Fruit fly (Drosophila melanogaster) whole organism, adult: Measurements from ENCODE around the gene CG14803.

Experiments used
- CG12768 ChIP-seq: fragments of 200-800 bp; sonication (Bioruptor generic); optimal IDR thresholded peaks from 2 replicates; lab custom pipeline; 2017; ENCODE audit warnings: missing biosample characterization, missing genetic modification characterization, mild to moderate bottlenecking, moderate library complexity, missing genetic modification reagents
- CG1620 ChIP-seq: fragments of 200-800 bp; sonication (Bioruptor generic); optimal IDR thresholded peaks from 2 replicates; lab custom pipeline; 2016; ENCODE audit warnings: missing biosample characterization, missing genetic modification characterization
- CG33017 ChIP-seq: fragments of 200-800 bp; sonication (Bioruptor generic); optimal IDR thresholded peaks from 2 replicates; lab custom pipeline; 2018; ENCODE audit warnings: missing biosample characterization, mild to moderate bottlenecking, missing genetic modification characterization, moderate library complexity
- Crg-1 ChIP-seq: fragments of 200-800 bp; sonication (Bioruptor generic); optimal IDR thresholded peaks from 2 replicates; lab custom pipeline; 2016; ENCODE audit warnings: missing biosample characterization, missing genetic modification characterization
- Mnt ChIP-seq: fragments of 200-800 bp; sonication (Bioruptor generic); optimal IDR thresholded peaks from 2 replicates; lab custom pipeline; 2016; ENCODE audit warnings: missing biosample characterization, mild to moderate bottlenecking, missing genetic modification characterization
- bab1 ChIP-seq: fragments of 200-800 bp; sonication (Bioruptor generic); optimal IDR thresholded peaks from 3 replicates; lab custom pipeline; 2019; ENCODE audit warnings: missing biosample characterization, mild to moderate bottlenecking, missing genetic modification characterization, moderate library complexity
- cic ChIP-seq: fragments of 200-800 bp; sonication (Bioruptor generic); optimal IDR thresholded peaks from 2 replicates; lab custom pipeline; 2017; ENCODE audit warnings: missing biosample characterization, mild to moderate bottlenecking, missing genetic modification characterization, moderate library complexity
- kay ChIP-seq: fragments of 200-800 bp; sonication (Bioruptor generic); peaks from one replicate; lab custom pipeline; 2016; ENCODE audit warnings: missing biosample characterization, missing genetic modification characterization, borderline replicate concordance
- ovo ChIP-seq: fragments of 200-800 bp; sonication (Bioruptor generic); optimal IDR thresholded peaks from 2 replicates; lab custom pipeline; 2016; ENCODE audit warnings: missing biosample characterization, missing genetic modification characterization
- pad ChIP-seq: fragments of 200-800 bp; sonication (Bioruptor generic); optimal IDR thresholded peaks from 3 replicates; lab custom pipeline; 2017; ENCODE audit warnings: missing biosample characterization, missing genetic modification characterization, mild to moderate bottlenecking, moderate library complexity, missing genetic modification reagents
- tj ChIP-seq: fragments of 200-800 bp; sonication (Bioruptor generic); optimal IDR thresholded peaks from 3 replicates; lab custom pipeline; 2017; ENCODE audit warnings: missing biosample characterization, mild to moderate bottlenecking, missing genetic modification characterization, moderate library complexity

DNA sequence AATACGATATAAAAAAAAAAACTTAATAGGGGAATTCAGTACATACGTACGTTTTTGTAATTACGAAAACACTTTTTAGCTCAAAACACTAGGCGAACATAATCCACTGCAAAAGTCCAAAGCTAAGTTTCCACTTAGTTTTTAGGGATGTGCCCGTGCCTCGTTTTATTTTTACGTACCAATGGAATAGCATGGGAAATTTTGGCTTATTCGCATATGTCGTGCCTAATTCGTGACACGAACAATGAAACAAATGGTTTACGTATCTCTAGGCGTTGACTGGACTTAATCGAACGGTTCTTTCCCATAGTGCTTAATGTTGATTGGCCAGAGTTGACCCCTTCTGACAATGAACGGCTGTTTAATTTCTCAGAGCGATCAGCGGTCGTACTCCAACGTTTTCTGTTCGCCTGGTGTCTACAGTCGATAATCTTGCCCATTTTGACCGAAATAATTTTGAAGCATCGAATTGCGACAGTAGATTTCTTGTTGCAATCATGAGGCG, 11.0 kb downstream of the CG14803 start, which contains the start of gene CG14818:
- TF ChIP-seq cic (GFP tag; lab: Kevin White, UChicago) = no peak
- peak; percentile 36 for TF ChIP-seq CG12768 (GFP tag; lab: Kevin White, UChicago)
- TF ChIP-seq pad (GFP tag; lab: Kevin White, UChicago) = peak; percentile 99
- no peak for TF ChIP-seq CG33017 (tag; lab: Kevin White, UChicago)
- TF ChIP-seq Crg-1 (GFP tag; lab: Kevin White, UChicago) = no peak
- TF ChIP-seq tj (GFP tag; lab: Kevin White, UChicago) = peak; percentile 53
- peak; percentile 66 for TF ChIP-seq Mnt (GFP tag; lab: Kevin White, UChicago)
- peak; percentile 89 for TF ChIP-seq ovo (GFP tag; lab: Kevin White, UChicago)
- TF ChIP-seq bab1 (GFP tag; lab: Kevin White, UChicago) = peak; percentile 85
- TF ChIP-seq CG1620 (GFP tag; lab: Kevin White, UChicago) = peak; percentile 78
- no peak for TF ChIP-seq kay (GFP tag; lab: Kevin White, UChicago)
